Fruit fly (Drosophila melanogaster) whole organism, embryonic: ENCODE results near the gene Lcp65Ag3.

Source experiments
- Atf-2 ChIP-seq: fragments of 200-800 bp; sonication (Bioruptor generic); optimal IDR thresholded peaks from 2 replicates; lab custom pipeline; 2016; ENCODE audit warnings: missing biosample characterization, missing genetic modification characterization
- Bgb ChIP-seq: fragments of 200-800 bp; sonication (Bioruptor generic); IDR thresholded peaks from 2 replicates; pipeline ENCODE4 v1.3.6; 2022; ENCODE audit warnings: missing biosample characterization, missing genetic modification characterization; ENCODE audit not compliant: partially characterized antibody
- CG11398 ChIP-seq: fragments of 200-800 bp; sonication (Bioruptor generic); optimal IDR thresholded peaks from 2 replicates; lab custom pipeline; 2016; ENCODE audit warnings: missing biosample characterization, missing genetic modification characterization
- CG11456 ChIP-seq: fragments of 200-800 bp; sonication (Bioruptor generic); IDR thresholded peaks from 3 replicates; pipeline ENCODE4 v1.3.6; 2022; ENCODE audit warnings: missing biosample characterization, missing genetic modification characterization
- CG12744 ChIP-seq: fragments of 200-800 bp; sonication (Bioruptor generic); optimal IDR thresholded peaks from 2 replicates; lab custom pipeline; 2016; ENCODE audit warnings: missing biosample characterization, missing genetic modification characterization
- CG15011 ChIP-seq: fragments of 200-800 bp; sonication (Bioruptor generic); optimal IDR thresholded peaks from 3 replicates; lab custom pipeline; 2018; ENCODE audit warnings: missing biosample characterization, mild to moderate bottlenecking, missing genetic modification characterization
- CG15696 ChIP-seq: fragments of 200-800 bp; sonication (Bioruptor generic); optimal IDR thresholded peaks from 2 replicates; lab custom pipeline; 2019; ENCODE audit warnings: missing biosample characterization, mild to moderate bottlenecking, missing genetic modification characterization, moderate library complexity
- CG16815 ChIP-seq: fragments of 200-800 bp; sonication (Bioruptor generic); optimal IDR thresholded peaks from 3 replicates; lab custom pipeline; 2017; ENCODE audit warnings: missing biosample characterization, mild to moderate bottlenecking, missing genetic modification characterization
- CG17328 ChIP-seq: fragments of 200-800 bp; sonication (Bioruptor generic); IDR thresholded peaks from 2 replicates; pipeline ENCODE4 v1.3.6; 2022; ENCODE audit warnings: missing biosample characterization, missing genetic modification characterization
- CG2120 ChIP-seq: fragments of 200-800 bp; sonication (Bioruptor generic); optimal IDR thresholded peaks from 3 replicates; lab custom pipeline; 2016; ENCODE audit warnings: missing biosample characterization, missing genetic modification characterization
- CG2889 ChIP-seq: fragments of 200-800 bp; sonication (Bioruptor generic); IDR thresholded peaks from 3 replicates; pipeline ENCODE4 v1.3.6; 2022; ENCODE audit warnings: missing biosample characterization, missing genetic modification characterization
- CG30431 ChIP-seq: fragments of 200-800 bp; sonication (Bioruptor generic); optimal IDR thresholded peaks from 2 replicates; lab custom pipeline; 2017; ENCODE audit warnings: missing biosample characterization, missing genetic modification characterization
- CG32772 ChIP-seq: fragments of 200-800 bp; sonication (Bioruptor generic); IDR thresholded peaks from 2 replicates; pipeline ENCODE4 v1.3.6; 2022; ENCODE audit warnings: missing biosample characterization, missing genetic modification characterization
- CG34376 ChIP-seq: fragments of 200-800 bp; sonication (Bioruptor generic); optimal IDR thresholded peaks from 2 replicates; lab custom pipeline; 2018; ENCODE audit warnings: missing biosample characterization, mild to moderate bottlenecking, missing genetic modification characterization
- CG4424 ChIP-seq: fragments of 200-800 bp; sonication (Bioruptor generic); optimal IDR thresholded peaks from 3 replicates; lab custom pipeline; 2016; ENCODE audit warnings: missing biosample characterization, missing genetic modification characterization
- CG7271 ChIP-seq: fragments of 200-800 bp; sonication (Bioruptor generic); optimal IDR thresholded peaks from 2 replicates; lab custom pipeline; 2018; ENCODE audit warnings: missing biosample characterization, mild to moderate bottlenecking, missing genetic modification characterization, moderate library complexity
- CG7987 ChIP-seq: fragments of 200-800 bp; sonication (Bioruptor generic); optimal IDR thresholded peaks from 2 replicates; lab custom pipeline; 2018; ENCODE audit warnings: missing biosample characterization, mild to moderate bottlenecking, missing genetic modification characterization, moderate library complexity
- CG8765 ChIP-seq: fragments of 200-800 bp; sonication (Bioruptor generic); IDR thresholded peaks from 2 replicates; pipeline ENCODE4 v1.3.6; 2022; ENCODE audit warnings: missing biosample characterization, missing genetic modification characterization
- CG9932 ChIP-seq: fragments of 200-800 bp; sonication (Bioruptor generic); IDR thresholded peaks from 2 replicates; pipeline ENCODE4 v1.3.6; 2022; ENCODE audit warnings: missing biosample characterization, missing genetic modification characterization
- CoRest ChIP-seq: fragments of 200-800 bp; sonication (Bioruptor generic); optimal IDR thresholded peaks from 3 replicates; lab custom pipeline; 2018; ENCODE audit warnings: missing biosample characterization, mild to moderate bottlenecking, missing genetic modification characterization, moderate library complexity
- Dek ChIP-seq: fragments of 200-800 bp; sonication (Bioruptor generic); optimal IDR thresholded peaks from 3 replicates; lab custom pipeline; 2019; ENCODE audit warnings: missing biosample characterization, mild to moderate bottlenecking, missing genetic modification characterization, moderate library complexity
- Drgx ChIP-seq: fragments of 200-800 bp; sonication (Bioruptor generic); IDR thresholded peaks from 2 replicates; pipeline ENCODE4 v1.3.6; 2022; ENCODE audit warnings: missing biosample characterization, missing genetic modification characterization
- Ets97D ChIP-seq: fragments of 200-800 bp; sonication (Bioruptor generic); optimal IDR thresholded peaks from 3 replicates; lab custom pipeline; 2016; ENCODE audit warnings: missing biosample characterization, missing genetic modification characterization
- Fer1 ChIP-seq: fragments of 200-800 bp; sonication (Bioruptor generic); optimal IDR thresholded peaks from 2 replicates; lab custom pipeline; 2017; ENCODE audit warnings: missing biosample characterization, mild to moderate bottlenecking, missing genetic modification characterization
- Jarid2 ChIP-seq: fragments of 200-800 bp; sonication (Bioruptor generic); optimal IDR thresholded peaks from 3 replicates; lab custom pipeline; 2017; ENCODE audit warnings: mild to moderate bottlenecking, missing biosample characterization, missing genetic modification reagents, missing genetic modification characterization
- Lpt ChIP-seq: fragments of >200 bp; optimal IDR thresholded peaks from 2 replicates; lab custom pipeline; 2018; ENCODE audit warnings: missing biosample characterization, missing genetic modification characterization
- MTF-1 ChIP-seq: fragments of 200-800 bp; sonication (Bioruptor generic); optimal IDR thresholded peaks from 2 replicates; lab custom pipeline; 2018; ENCODE audit warnings: missing biosample characterization, mild to moderate bottlenecking, missing genetic modification characterization, borderline replicate concordance
- Med ChIP-seq: fragments of 200-800 bp; sonication (Bioruptor generic); peaks from one replicate; lab custom pipeline; 2016; ENCODE audit warnings: missing biosample characterization, missing genetic modification characterization, mild to moderate bottlenecking, inconsistent platforms, moderate library complexity
- NC2α ChIP-seq: fragments of 200-800 bp; sonication (Bioruptor generic); optimal IDR thresholded peaks from 2 replicates; lab custom pipeline; 2016; ENCODE audit warnings: missing biosample characterization, missing genetic modification characterization
- Ptx1 ChIP-seq: fragments of 200-800 bp; sonication (Bioruptor generic); IDR thresholded peaks from 2 replicates; pipeline ENCODE4 v1.3.6; 2022; ENCODE audit warnings: missing biosample characterization, missing genetic modification characterization
- Rfx ChIP-seq: fragments of 200-800 bp; sonication (Bioruptor generic); IDR thresholded peaks from 2 replicates; pipeline ENCODE4 v1.3.6; 2022; ENCODE audit warnings: missing biosample characterization, missing genetic modification characterization
- YL-1 ChIP-seq: fragments of 200-800 bp; sonication (Bioruptor generic); optimal IDR thresholded peaks from 3 replicates; lab custom pipeline; 2017; ENCODE audit warnings: missing biosample characterization, mild to moderate bottlenecking, missing genetic modification characterization
- amos ChIP-seq: fragments of 200-800 bp; sonication (Bioruptor generic); IDR thresholded peaks from 2 replicates; pipeline ENCODE4 v1.3.6; 2022; ENCODE audit warnings: missing biosample characterization, missing genetic modification characterization; ENCODE audit not compliant: partially characterized antibody
- ato ChIP-seq: fragments of 200-800 bp; sonication (Bioruptor generic); IDR thresholded peaks from 2 replicates; pipeline ENCODE4 v1.3.6; 2022; ENCODE audit warnings: missing biosample characterization, missing genetic modification characterization; ENCODE audit not compliant: partially characterized antibody
- bab2 ChIP-seq: fragments of 200-800 bp; sonication (Bioruptor generic); optimal IDR thresholded peaks from 2 replicates; lab custom pipeline; 2016; ENCODE audit warnings: missing biosample characterization, missing genetic modification characterization
- chif ChIP-seq, 2 experiments: fragments of 200-800 bp; sonication (Bioruptor generic); optimal IDR thresholded peaks; 3 replicates each; lab custom pipeline; 2016; ENCODE audit warnings: missing biosample characterization in 2 of 2, missing genetic modification characterization in 2 of 2
- corto ChIP-seq: fragments of 200-800 bp; sonication (Bioruptor generic); optimal IDR thresholded peaks from 2 replicates; lab custom pipeline; 2016; ENCODE audit warnings: missing biosample characterization, mild to moderate bottlenecking, missing genetic modification characterization, moderate library complexity
- crc ChIP-seq: fragments of 200-800 bp; sonication (Bioruptor generic); optimal IDR thresholded peaks from 2 replicates; lab custom pipeline; 2016; ENCODE audit warnings: missing biosample characterization, missing genetic modification characterization
- croc ChIP-seq: fragments of 200-800 bp; sonication (Bioruptor generic); conservative IDR thresholded peaks from 3 replicates; pipeline ENCODE4 v1.3.6; 2022; ENCODE audit warnings: missing biosample characterization, missing genetic modification characterization
- crol ChIP-seq: fragments of 200-800 bp; sonication (Bioruptor generic); IDR thresholded peaks from 2 replicates; pipeline ENCODE4 v1.3.6; 2022; ENCODE audit warnings: missing biosample characterization, missing genetic modification characterization
- eyg ChIP-seq: fragments of 200-800 bp; sonication (Bioruptor generic); optimal IDR thresholded peaks from 3 replicates; lab custom pipeline; 2016; ENCODE audit warnings: missing biosample characterization, missing genetic modification characterization
- fd64A ChIP-seq: fragments of 200-800 bp; sonication (Bioruptor generic); optimal IDR thresholded peaks from 3 replicates; lab custom pipeline; 2018; ENCODE audit warnings: missing biosample characterization, mild to moderate bottlenecking, missing genetic modification characterization
- grau ChIP-seq: fragments of 200-800 bp; optimal IDR thresholded peaks from 3 replicates; lab custom pipeline; 2019; ENCODE audit warnings: missing biosample characterization, mild to moderate bottlenecking, missing genetic modification characterization, moderate library complexity
- grn ChIP-seq: fragments of 200-800 bp; sonication (Bioruptor generic); optimal IDR thresholded peaks from 3 replicates; lab custom pipeline; 2017; ENCODE audit warnings: missing biosample characterization, missing genetic modification characterization
- gro ChIP-seq: fragments of 200-800 bp; sonication (Bioruptor generic); optimal IDR thresholded peaks from 2 replicates; lab custom pipeline; 2016; ENCODE audit warnings: missing biosample characterization, missing genetic modification characterization
- kni ChIP-seq: fragments of 200-800 bp; sonication (Bioruptor generic); optimal IDR thresholded peaks from 3 replicates; lab custom pipeline; 2017; ENCODE audit warnings: mild to moderate bottlenecking, missing biosample characterization, missing genetic modification reagents, missing genetic modification characterization
- repo ChIP-seq: fragments of 200-800 bp; sonication (Bioruptor generic); optimal IDR thresholded peaks from 2 replicates; lab custom pipeline; 2016; ENCODE audit warnings: missing biosample characterization, missing genetic modification characterization
- tup ChIP-seq: fragments of 200-800 bp; sonication (Bioruptor generic); optimal IDR thresholded peaks from 2 replicates; lab custom pipeline; 2016; ENCODE audit warnings: missing biosample characterization, mild to moderate bottlenecking, missing genetic modification characterization, moderate library complexity
- unc-4 ChIP-seq: fragments of 200-800 bp; sonication (Bioruptor generic); IDR thresholded peaks from 2 replicates; pipeline ENCODE4 v1.3.6; 2022; ENCODE audit warnings: missing biosample characterization, missing genetic modification characterization; ENCODE audit not compliant: partially characterized antibody
- vnd ChIP-seq: fragments of 200-800 bp; sonication (Bioruptor generic); IDR thresholded peaks from 3 replicates; pipeline ENCODE4 v1.3.6; 2022; ENCODE audit warnings: missing biosample characterization, missing genetic modification characterization; ENCODE audit not compliant: partially characterized antibody
- zfh2 ChIP-seq: fragments of 200-800 bp; sonication (Bioruptor generic); optimal IDR thresholded peaks from 2 replicates; lab custom pipeline; 2016; ENCODE audit warnings: missing biosample characterization, missing genetic modification characterization

Lcp65Ag3 gene

DNA sequence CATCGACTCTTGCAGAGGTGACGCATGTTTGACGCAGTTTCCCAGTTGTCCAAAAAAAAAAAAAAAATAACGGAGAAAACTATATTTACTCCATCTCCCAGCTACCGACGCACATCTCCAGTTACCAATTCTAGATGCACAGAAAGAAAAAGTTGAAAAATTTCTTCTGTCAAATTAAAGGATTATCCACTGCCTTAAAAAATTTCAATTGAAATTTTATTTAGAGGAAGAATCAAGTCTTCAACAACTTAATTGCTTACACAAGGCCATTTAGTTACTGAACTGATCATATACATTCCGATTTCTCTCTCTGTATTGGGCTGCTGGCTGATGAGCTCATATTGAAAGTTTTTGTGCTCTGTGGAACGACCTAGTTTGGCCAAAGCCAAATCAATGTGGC is 44.8 kb downstream of the Lcp65Ag3 start (continued):
- TF ChIP-seq Atf-2 (GFP tag; lab: Kevin White, UChicago) (no peak), CG16815 (GFP tag; lab: Kevin White, UChicago) (no peak), gro (no peak), CG7987 (GFP tag; lab: Kevin White, UChicago) (no peak), Med (GFP tag; lab: Kevin White, UChicago) (peak; percentile 72), CG15011 (GFP tag; lab: Kevin White, UChicago) (no peak), grn (GFP tag; lab: Kevin White, UChicago) (no peak), CG4424 (no peak), CoRest (tag; lab: Kevin White, UChicago) (peak; percentile 19), Fer1 (GFP tag; lab: Kevin White, UChicago) (no peak), repo (GFP tag; lab: Kevin White, UChicago) (no peak), Rfx (no peak), grau (peak; percentile 54), CG30431 (no peak), crc (GFP tag; lab: Kevin White, UChicago) (no peak), vnd (GFP tag; lab: Robert Waterston, UW) (no peak), bab2 (GFP tag; lab: Kevin White, UChicago) (peak; percentile 24), CG32772 (GFP tag; lab: Robert Waterston, UW) (no peak), CG15696 (tag; lab: Kevin White, UChicago) (no peak), Drgx (GFP tag; lab: Robert Waterston, UW) (no peak), Dek (tag; lab: Kevin White, UChicago) (peak; percentile 14), Bgb (no peak), YL-1 (no peak), tup (no peak), CG34376 (GFP tag; lab: Kevin White, UChicago) (no peak), MTF-1 (GFP tag; lab: Kevin White, UChicago) (no peak), unc-4 (GFP tag; lab: Robert Waterston, UW) (no peak), Ets97D (GFP tag; lab: Kevin White, UChicago) (no peak), chif (GFP tag; optimal IDR thresholded peaks at IDR 0.05; lab: Kevin White, UChicago) (peak; percentile 27 to 29), CG11398 (GFP tag; lab: Kevin White, UChicago) (no peak), Lpt (GFP tag; lab: Kevin White, UChicago) (no peak), zfh2 (peak; percentile 13), NC2α (GFP tag; lab: Kevin White, UChicago) (no peak), corto (GFP tag; lab: Kevin White, UChicago) (no peak), CG2889 (GFP tag; lab: Robert Waterston, UW) (0 out of 3 replicates have a peak, but pooled peaks have one; percentile 33), Jarid2 (GFP tag; lab: Kevin White, UChicago) (no peak), CG17328 (GFP tag; lab: Robert Waterston, UW) (0 out of 2 replicates have a peak, but pooled peaks have one; percentile 43), ato (GFP tag; lab: Robert Waterston, UW) (no peak), Ptx1 (GFP tag; lab: Robert Waterston, UW) (no peak), fd64A (GFP tag; lab: Kevin White, UChicago) (no peak), CG9932 (GFP tag; lab: Robert Waterston, UW) (peak; percentile 51; the same call in 1 of the 2 replicates), CG11456 (GFP tag; lab: Robert Waterston, UW) (no peak), amos (GFP tag; lab: Robert Waterston, UW) (no peak), CG12744 (GFP tag; lab: Kevin White, UChicago) (no peak), croc (peak; percentile 44; the same call in 1 of the 3 replicates), CG7271 (tag; lab: Kevin White, UChicago) (no peak), crol (GFP tag; lab: Robert Waterston, UW) (no peak), kni (GFP tag; lab: Kevin White, UChicago) (no peak), CG2120 (GFP tag; lab: Kevin White, UChicago) (peak; percentile 62), CG8765 (GFP tag; lab: Robert Waterston, UW) (no peak), eyg (GFP tag; lab: Kevin White, UChicago) (no peak)
